Fruit fly (Drosophila melanogaster) whole organism, embryonic: ENCODE results near the gene Awh.

Experiments used
- Adf1 ChIP-seq: fragments of 200-800 bp; sonication (Bioruptor generic); IDR thresholded peaks from 2 replicates; pipeline ENCODE4 v1.3.6; 2022; ENCODE audit warnings: missing biosample characterization, missing genetic modification characterization
- Aef1 ChIP-seq: fragments of 200-800 bp; sonication (Bioruptor generic); IDR thresholded peaks from 3 replicates; pipeline ENCODE4 v1.3.6; 2022; ENCODE audit warnings: missing biosample characterization, missing genetic modification characterization
- Atf3 ChIP-seq: fragments of 200-800 bp; sonication (Bioruptor generic); optimal IDR thresholded peaks from 3 replicates; lab custom pipeline; 2016; ENCODE audit warnings: missing biosample characterization, missing genetic modification characterization
- BEAF-32 ChIP-seq: fragments of 200-800 bp; sonication (Bioruptor generic); optimal IDR thresholded peaks from 3 replicates; lab custom pipeline; 2017; ENCODE audit warnings: missing biosample characterization, missing genetic modification characterization, mild to moderate bottlenecking, moderate library complexity, missing genetic modification reagents
- C15 ChIP-seq: fragments of 200-800 bp; sonication (Bioruptor generic); IDR thresholded peaks from 3 replicates; pipeline ENCODE4 v1.3.6; 2022; ENCODE audit warnings: missing biosample characterization, missing genetic modification characterization
- CG14860 ChIP-seq: fragments of 200-800 bp; sonication (Bioruptor generic); IDR thresholded peaks from 3 replicates; pipeline ENCODE4 v1.3.6; 2022; ENCODE audit warnings: missing biosample characterization, missing genetic modification characterization; ENCODE audit not compliant: partially characterized antibody
- CG17568 ChIP-seq: fragments of 200-800 bp; sonication (Bioruptor generic); optimal IDR thresholded peaks from 2 replicates; lab custom pipeline; 2018; ENCODE audit warnings: missing biosample characterization, mild to moderate bottlenecking, missing genetic modification characterization, moderate library complexity
- CG34376 ChIP-seq: fragments of 200-800 bp; sonication (Bioruptor generic); optimal IDR thresholded peaks from 2 replicates; lab custom pipeline; 2018; ENCODE audit warnings: missing biosample characterization, mild to moderate bottlenecking, missing genetic modification characterization
- CG5180 ChIP-seq: fragments of 200-800 bp; sonication (Bioruptor generic); optimal IDR thresholded peaks from 3 replicates; lab custom pipeline; 2017; ENCODE audit warnings: missing biosample characterization, missing genetic modification characterization, mild to moderate bottlenecking, moderate library complexity, missing genetic modification reagents
- CG6791 ChIP-seq: fragments of 200-800 bp; sonication (Bioruptor generic); IDR thresholded peaks from 3 replicates; pipeline ENCODE4 v1.3.6; 2022; ENCODE audit warnings: missing biosample characterization, missing genetic modification characterization; ENCODE audit not compliant: partially characterized antibody
- Hey ChIP-seq: fragments of 200-800 bp; sonication (Bioruptor generic); optimal IDR thresholded peaks from 3 replicates; lab custom pipeline; 2018; ENCODE audit warnings: missing biosample characterization, mild to moderate bottlenecking, missing genetic modification characterization
- HmgD ChIP-seq: fragments of 200-800 bp; sonication (Bioruptor generic); optimal IDR thresholded peaks from 3 replicates; lab custom pipeline; 2016; ENCODE audit warnings: missing biosample characterization, missing genetic modification characterization
- Mad ChIP-seq: fragments of 200-800 bp; sonication (Bioruptor generic); optimal IDR thresholded peaks from 2 replicates; lab custom pipeline; 2016; ENCODE audit warnings: missing biosample characterization, missing genetic modification characterization
- Neu2 ChIP-seq: fragments of 200-800 bp; sonication (Bioruptor generic); optimal IDR thresholded peaks from 3 replicates; lab custom pipeline; 2016; ENCODE audit warnings: missing biosample characterization, missing genetic modification characterization, borderline replicate concordance
- Nf-YA ChIP-seq: fragments of 200-800 bp; sonication (Bioruptor generic); IDR thresholded peaks from 2 replicates; pipeline ENCODE4 v1.3.6; 2022; ENCODE audit warnings: missing biosample characterization, missing genetic modification characterization
- Nf-YC ChIP-seq: fragments of 200-800 bp; optimal IDR thresholded peaks from 3 replicates; lab custom pipeline; 2019; ENCODE audit warnings: missing biosample characterization, mild to moderate bottlenecking, missing genetic modification characterization, moderate library complexity
- Ravus ChIP-seq: fragments of 200-800 bp; sonication (Bioruptor generic); IDR thresholded peaks from 2 replicates; pipeline ENCODE4 v1.3.6; 2022; ENCODE audit warnings: missing biosample characterization, missing genetic modification characterization
- Side ChIP-seq: fragments of 200-800 bp; sonication (Bioruptor generic); optimal IDR thresholded peaks from 2 replicates; lab custom pipeline; 2016; ENCODE audit warnings: missing biosample characterization, missing genetic modification characterization
- Trl ChIP-seq, 3 experiments: fragments of >200 bp in 2 of 3; fragments of 200-800 bp in 1 of 3; sonication (Bioruptor generic) in 1 of 3; optimal IDR thresholded peaks; 2 replicates in 1 of 3; 3 replicates in 2 of 3; lab custom pipeline; 2016 to 2017; ENCODE audit warnings: missing biosample characterization in 1 of 3, missing genetic modification characterization in 1 of 3
- ab ChIP-seq: fragments of 200-800 bp; sonication (Bioruptor generic); optimal IDR thresholded peaks from 2 replicates; lab custom pipeline; 2016; ENCODE audit warnings: missing biosample characterization, missing genetic modification characterization
- ac ChIP-seq: fragments of 200-800 bp; sonication (Bioruptor generic); optimal IDR thresholded peaks from 3 replicates; lab custom pipeline; 2017; ENCODE audit warnings: missing biosample characterization, mild to moderate bottlenecking, missing genetic modification characterization
- amos ChIP-seq: fragments of 200-800 bp; sonication (Bioruptor generic); IDR thresholded peaks from 2 replicates; pipeline ENCODE4 v1.3.6; 2022; ENCODE audit warnings: missing biosample characterization, missing genetic modification characterization; ENCODE audit not compliant: partially characterized antibody
- chinmo ChIP-seq: fragments of 200-800 bp; sonication (Bioruptor generic); IDR thresholded peaks from 4 replicates; pipeline ENCODE4 v1.3.6; 2022; ENCODE audit warnings: missing biosample characterization, missing genetic modification characterization; ENCODE audit not compliant: partially characterized antibody
- chm ChIP-seq: fragments of 200-800 bp; sonication (Bioruptor generic); IDR thresholded peaks from 2 replicates; pipeline ENCODE4 v1.3.6; 2022; ENCODE audit warnings: missing biosample characterization, missing genetic modification characterization
- chn ChIP-seq: fragments of 200-800 bp; sonication (Bioruptor generic); optimal IDR thresholded peaks from 2 replicates; lab custom pipeline; 2016; ENCODE audit warnings: missing biosample characterization, missing genetic modification characterization
- dan ChIP-seq: fragments of 200-800 bp; sonication (Bioruptor generic); IDR thresholded peaks from 2 replicates; pipeline ENCODE4 v1.3.6; 2022; ENCODE audit warnings: missing biosample characterization, missing genetic modification characterization
- disco-r ChIP-seq: fragments of 200-800 bp; sonication (Bioruptor generic); optimal IDR thresholded peaks from 2 replicates; lab custom pipeline; 2016; ENCODE audit warnings: missing biosample characterization, missing genetic modification characterization
- gce ChIP-seq: fragments of 200-800 bp; sonication (Bioruptor generic); IDR thresholded peaks from 3 replicates; pipeline ENCODE4 v1.3.6; 2022; ENCODE audit warnings: missing biosample characterization, missing genetic modification characterization
- grn ChIP-seq: fragments of 200-800 bp; sonication (Bioruptor generic); optimal IDR thresholded peaks from 3 replicates; lab custom pipeline; 2017; ENCODE audit warnings: missing biosample characterization, missing genetic modification characterization
- nmo ChIP-seq: fragments of 200-800 bp; sonication (Bioruptor generic); optimal IDR thresholded peaks from 2 replicates; lab custom pipeline; 2018; ENCODE audit warnings: missing biosample characterization, mild to moderate bottlenecking, missing genetic modification characterization, moderate library complexity
- nom ChIP-seq: fragments of 200-800 bp; sonication (Bioruptor generic); optimal IDR thresholded peaks from 2 replicates; lab custom pipeline; 2017; ENCODE audit warnings: missing biosample characterization, missing genetic modification characterization, mild to moderate bottlenecking, moderate library complexity, missing genetic modification reagents
- salm ChIP-seq: fragments of 200-800 bp; sonication (Bioruptor generic); optimal IDR thresholded peaks from 2 replicates; lab custom pipeline; 2018; ENCODE audit warnings: missing biosample characterization, mild to moderate bottlenecking, missing genetic modification characterization
- sc ChIP-seq, 3 experiments: fragments of >200 bp in 2 of 3; fragments of 200-800 bp in 1 of 3; sonication (Bioruptor generic) in 1 of 3; optimal IDR thresholded peaks; 2 replicates in 2 of 3; 3 replicates in 1 of 3; lab custom pipeline; 2017; ENCODE audit warnings: mild to moderate bottlenecking in 1 of 3, missing biosample characterization in 1 of 3, missing genetic modification characterization in 1 of 3, missing genetic modification reagents in 1 of 3
- tll ChIP-seq, 2 experiments: fragments of 200-800 bp in 1 of 2; fragments of >200 bp in 1 of 2; sonication (Bioruptor generic) in 1 of 2; optimal IDR thresholded peaks; 2 replicates each; lab custom pipeline; 2017 to 2019; ENCODE audit warnings: missing biosample characterization in 2 of 2, missing genetic modification characterization in 2 of 2, mild to moderate bottlenecking in 1 of 2, moderate library complexity in 1 of 2
- twi ChIP-seq: fragments of 200-800 bp; optimal IDR thresholded peaks from 2 replicates; lab custom pipeline; 2019; ENCODE audit warnings: missing biosample characterization, mild to moderate bottlenecking, missing genetic modification characterization, moderate library complexity
- yki ChIP-seq: fragments of >200 bp; optimal IDR thresholded peaks from 3 replicates; lab custom pipeline; 2018
- z ChIP-seq: fragments of 200-800 bp; sonication (Bioruptor generic); IDR thresholded peaks from 3 replicates; pipeline ENCODE4 v1.3.6; 2022; ENCODE audit warnings: missing biosample characterization, missing genetic modification characterization
- zen ChIP-seq: fragments of 200-800 bp; sonication (Bioruptor generic); optimal IDR thresholded peaks from 3 replicates; lab custom pipeline; 2018; ENCODE audit warnings: missing biosample characterization, mild to moderate bottlenecking, missing genetic modification characterization, moderate library complexity
- zen2 ChIP-seq: fragments of 200-800 bp; sonication (Bioruptor generic); IDR thresholded peaks from 3 replicates; pipeline ENCODE4 v1.3.6; 2022; ENCODE audit warnings: missing biosample characterization, missing genetic modification characterization; ENCODE audit not compliant: partially characterized antibody
- zf30C ChIP-seq: fragments of 200-800 bp; sonication (Bioruptor generic); optimal IDR thresholded peaks from 3 replicates; lab custom pipeline; 2018; ENCODE audit warnings: missing biosample characterization, mild to moderate bottlenecking, missing genetic modification characterization

Gene Awh

DNA sequence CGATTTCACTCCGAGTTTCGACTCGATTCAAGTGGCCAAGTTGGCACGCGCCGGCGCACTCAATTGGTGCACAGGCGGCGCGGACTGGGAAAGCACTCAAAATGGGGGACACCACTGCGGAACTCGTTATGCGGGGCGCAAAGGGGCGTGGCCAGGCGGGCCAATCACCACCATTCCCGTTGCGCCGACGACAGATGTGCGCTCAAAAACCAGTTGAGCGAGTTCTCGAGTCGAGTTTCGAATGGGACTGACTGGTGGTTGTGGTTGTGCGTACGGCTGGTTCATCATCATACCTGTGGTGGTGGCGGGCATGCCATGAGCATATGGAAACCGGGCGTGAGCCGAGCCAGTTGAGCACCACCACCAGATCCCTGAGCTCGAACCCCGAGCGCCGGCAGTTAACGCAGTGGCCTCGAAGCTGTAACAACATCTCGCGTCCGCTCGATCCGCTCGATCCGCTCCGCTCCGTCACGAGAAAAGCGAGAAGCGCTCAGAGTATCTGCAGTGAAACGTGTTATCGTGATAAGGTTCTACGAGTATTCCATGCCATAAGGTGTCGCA is at the start of gene Awh (continued):
- TF ChIP-seq zen2 (GFP tag; lab: Robert Waterston, UW) (peak; percentile 59; the same call in 2 of the 3 replicates), chinmo (GFP tag; lab: Robert Waterston, UW) (peak; percentile 83; the same call in 3 of the 4 replicates), salm (tag; lab: Kevin White, UChicago) (no peak), BEAF-32 (no peak), nom (peak; percentile 23), ab (no peak), Side (GFP tag; lab: Kevin White, UChicago) (peak; percentile 7), ac (GFP tag; lab: Kevin White, UChicago) (peak; percentile 19), Nf-YA (GFP tag; lab: Robert Waterston, UW) (peak; percentile 74), Ravus (no peak), grn (GFP tag; lab: Kevin White, UChicago) (peak; percentile 54), Hey (peak; percentile 68), zen (tag; lab: Kevin White, UChicago) (no peak), chn (no peak), C15 (no peak), tll (GFP tag; optimal IDR thresholded peaks at IDR 0.05; lab: Kevin White, UChicago) (peak in 1 of 2 experiments; percentile 5), z (GFP tag; lab: Robert Waterston, UW) (peak; percentile 99), CG17568 (no peak), CG5180 (GFP tag; lab: Kevin White, UChicago) (peak; percentile 78), HmgD (no peak), Mad (GFP tag; lab: Kevin White, UChicago) (no peak), dan (GFP tag; lab: Robert Waterston, UW) (no peak), Aef1 (GFP tag; lab: Robert Waterston, UW) (no peak), chm (GFP tag; lab: Robert Waterston, UW) (peak; percentile 80), Atf3 (GFP tag; lab: Kevin White, UChicago) (no peak), CG34376 (GFP tag; lab: Kevin White, UChicago) (no peak), CG6791 (GFP tag; lab: Robert Waterston, UW) (peak; percentile 46; the same call in 1 of the 3 replicates), Nf-YC (tag; lab: Kevin White, UChicago) (peak; percentile 98), zf30C (GFP tag; lab: Kevin White, UChicago) (no peak), disco-r (GFP tag; lab: Kevin White, UChicago) (no peak), Adf1 (GFP tag; lab: Robert Waterston, UW) (no peak; the same call in 1 of the 2 replicates), nmo (no peak), Neu2 (no peak), twi (peak; percentile 89), gce (GFP tag; lab: Robert Waterston, UW) (peak; percentile 31; the same call in 1 of the 3 replicates), sc (optimal IDR thresholded peaks at IDR 0.05; lab: Kevin White, UChicago) (no peak), sc (GFP tag; optimal IDR thresholded peaks at IDR 0.05; lab: Kevin White, UChicago) (no peak), amos (GFP tag; lab: Robert Waterston, UW) (peak; percentile 53; the same call in 1 of the 2 replicates), Trl (optimal IDR thresholded peaks at IDR 0.05; lab: Kevin White, UChicago) (peak in 1 of 2 experiments; percentile 8), Trl (GFP tag; optimal IDR thresholded peaks at IDR 0.05; lab: Kevin White, UChicago) (no peak), yki (lab: Kevin White, UChicago) (no peak), CG14860 (no peak)
